Fruit fly (Drosophila melanogaster) whole organism, embryonic: ENCODE data around the gene CG13127.
A peak's percentile ranks its signal among the peaks of the same experiment; 100 is the strongest.

Experiments used
- Aef1 ChIP-seq: fragments of 200-800 bp; sonication (Bioruptor generic); IDR thresholded peaks from 3 replicates; pipeline ENCODE4 v1.3.6; 2022; ENCODE audit warnings: missing biosample characterization, missing genetic modification characterization
- CG10979 ChIP-seq: fragments of 200-800 bp; sonication (Bioruptor generic); optimal IDR thresholded peaks from 2 replicates; lab custom pipeline; 2018; ENCODE audit warnings: missing biosample characterization, mild to moderate bottlenecking, missing genetic modification characterization, moderate library complexity
- CG11723 ChIP-seq: fragments of 200-800 bp; sonication (Bioruptor generic); optimal IDR thresholded peaks from 2 replicates; lab custom pipeline; 2017; ENCODE audit warnings: missing biosample characterization, mild to moderate bottlenecking, missing genetic modification characterization
- CG12744 ChIP-seq: fragments of 200-800 bp; sonication (Bioruptor generic); optimal IDR thresholded peaks from 2 replicates; lab custom pipeline; 2016; ENCODE audit warnings: missing biosample characterization, missing genetic modification characterization
- CG14860 ChIP-seq: fragments of 200-800 bp; sonication (Bioruptor generic); IDR thresholded peaks from 3 replicates; pipeline ENCODE4 v1.3.6; 2022; ENCODE audit warnings: missing biosample characterization, missing genetic modification characterization; ENCODE audit not compliant: partially characterized antibody
- CG15514 ChIP-seq: fragments of 200-800 bp; sonication (Bioruptor generic); optimal IDR thresholded peaks from 3 replicates; lab custom pipeline; 2017; ENCODE audit warnings: missing biosample characterization, missing genetic modification characterization, mild to moderate bottlenecking, moderate library complexity, missing genetic modification reagents
- CG1603 ChIP-seq: fragments of 200-800 bp; sonication (Bioruptor generic); optimal IDR thresholded peaks from 2 replicates; lab custom pipeline; 2019; ENCODE audit warnings: missing biosample characterization, mild to moderate bottlenecking, missing genetic modification characterization, moderate library complexity
- CG17186 ChIP-seq: fragments of 200-800 bp; sonication (Bioruptor generic); optimal IDR thresholded peaks from 3 replicates; lab custom pipeline; 2017; ENCODE audit warnings: missing biosample characterization, missing genetic modification reagents, missing genetic modification characterization
- CG17829 ChIP-seq: fragments of 200-800 bp; optimal IDR thresholded peaks from 2 replicates; lab custom pipeline; 2019; ENCODE audit warnings: missing biosample characterization, mild to moderate bottlenecking, missing genetic modification characterization, moderate library complexity
- CG17912 ChIP-seq: fragments of 200-800 bp; sonication (Bioruptor generic); optimal IDR thresholded peaks from 2 replicates; lab custom pipeline; 2018; ENCODE audit warnings: missing biosample characterization, mild to moderate bottlenecking, missing genetic modification characterization
- CG1832 ChIP-seq: fragments of 200-800 bp; sonication (Bioruptor generic); optimal IDR thresholded peaks from 2 replicates; lab custom pipeline; 2017; ENCODE audit warnings: missing biosample characterization, mild to moderate bottlenecking, missing genetic modification characterization, inconsistent platforms
- CG2120 ChIP-seq: fragments of 200-800 bp; sonication (Bioruptor generic); optimal IDR thresholded peaks from 3 replicates; lab custom pipeline; 2016; ENCODE audit warnings: missing biosample characterization, missing genetic modification characterization
- CG4360 ChIP-seq: fragments of 200-800 bp; sonication (Bioruptor generic); IDR thresholded peaks from 2 replicates; pipeline ENCODE4 v1.3.6; 2022; ENCODE audit warnings: missing biosample characterization, missing genetic modification characterization
- CG4854 ChIP-seq: fragments of 200-800 bp; sonication (Bioruptor generic); optimal IDR thresholded peaks from 2 replicates; lab custom pipeline; 2016; ENCODE audit warnings: missing biosample characterization, missing genetic modification characterization, inconsistent platforms
- CG7372 ChIP-seq: fragments of 200-800 bp; sonication (Bioruptor generic); IDR thresholded peaks from 2 replicates; pipeline ENCODE4 v1.3.6; 2022; ENCODE audit warnings: missing biosample characterization, missing genetic modification characterization
- CG7745 ChIP-seq: fragments of 200-800 bp; sonication (Bioruptor generic); optimal IDR thresholded peaks from 2 replicates; lab custom pipeline; 2018; ENCODE audit warnings: missing biosample characterization, mild to moderate bottlenecking, missing genetic modification characterization, moderate library complexity
- CG9437 ChIP-seq: fragments of 200-800 bp; sonication (Bioruptor generic); optimal IDR thresholded peaks from 2 replicates; lab custom pipeline; 2018; ENCODE audit warnings: missing biosample characterization, mild to moderate bottlenecking, missing genetic modification characterization
- CTCF ChIP-seq: fragments of 200-800 bp; sonication (Bioruptor generic); optimal IDR thresholded peaks from 2 replicates; lab custom pipeline; 2017; ENCODE audit warnings: missing biosample characterization, mild to moderate bottlenecking, missing genetic modification characterization, moderate library complexity
- D ChIP-seq, 2 experiments: fragments of 200-800 bp in 1 of 2; fragments of >200 bp in 1 of 2; sonication (Bioruptor generic) in 1 of 2; optimal IDR thresholded peaks; 2 replicates in 1 of 2; 3 replicates in 1 of 2; lab custom pipeline; 2017; ENCODE audit warnings: mild to moderate bottlenecking in 1 of 2, missing biosample characterization in 1 of 2, missing genetic modification characterization in 1 of 2, missing genetic modification reagents in 1 of 2
- Dp ChIP-seq: fragments of 200-800 bp; sonication (Bioruptor generic); optimal IDR thresholded peaks from 2 replicates; lab custom pipeline; 2018; ENCODE audit warnings: missing biosample characterization, mild to moderate bottlenecking, missing genetic modification characterization, moderate library complexity
- HLH4C ChIP-seq: fragments of 200-800 bp; sonication (Bioruptor generic); IDR thresholded peaks from 3 replicates; pipeline ENCODE4 v1.3.6; 2022; ENCODE audit warnings: missing biosample characterization, missing genetic modification characterization; ENCODE audit not compliant: partially characterized antibody
- Kr ChIP-seq: fragments of 200-800 bp; sonication (Bioruptor generic); optimal IDR thresholded peaks from 2 replicates; lab custom pipeline; 2017; ENCODE audit warnings: missing biosample characterization, mild to moderate bottlenecking, missing genetic modification characterization
- MBD-R2 ChIP-seq: fragments of 200-800 bp; sonication (Bioruptor generic); IDR thresholded peaks from 2 replicates; pipeline ENCODE4 v1.3.6; 2022; ENCODE audit warnings: missing biosample characterization, missing genetic modification characterization
- NC2α ChIP-seq: fragments of 200-800 bp; sonication (Bioruptor generic); optimal IDR thresholded peaks from 2 replicates; lab custom pipeline; 2016; ENCODE audit warnings: missing biosample characterization, missing genetic modification characterization
- Neu2 ChIP-seq: fragments of 200-800 bp; sonication (Bioruptor generic); optimal IDR thresholded peaks from 3 replicates; lab custom pipeline; 2016; ENCODE audit warnings: missing biosample characterization, missing genetic modification characterization, borderline replicate concordance
- Scr ChIP-seq: fragments of 200-800 bp; sonication (Bioruptor generic); IDR thresholded peaks from 2 replicates; pipeline ENCODE4 v1.3.6; 2022; ENCODE audit warnings: missing biosample characterization, missing genetic modification characterization; ENCODE audit not compliant: partially characterized antibody
- Sin3A ChIP-seq: fragments of >200 bp; optimal IDR thresholded peaks from 2 replicates; lab custom pipeline; 2018
- Sry-δ ChIP-seq: fragments of 200-800 bp; sonication (Bioruptor generic); optimal IDR thresholded peaks from 2 replicates; lab custom pipeline; 2016; ENCODE audit warnings: missing biosample characterization, missing genetic modification characterization
- YL-1 ChIP-seq: fragments of 200-800 bp; sonication (Bioruptor generic); optimal IDR thresholded peaks from 3 replicates; lab custom pipeline; 2017; ENCODE audit warnings: missing biosample characterization, mild to moderate bottlenecking, missing genetic modification characterization
- al ChIP-seq: fragments of 200-800 bp; sonication (Bioruptor generic); IDR thresholded peaks from 2 replicates; pipeline ENCODE4 v1.3.6; 2022; ENCODE audit warnings: missing biosample characterization, missing genetic modification characterization
- amos ChIP-seq: fragments of 200-800 bp; sonication (Bioruptor generic); IDR thresholded peaks from 2 replicates; pipeline ENCODE4 v1.3.6; 2022; ENCODE audit warnings: missing biosample characterization, missing genetic modification characterization; ENCODE audit not compliant: partially characterized antibody
- ara ChIP-seq: fragments of 200-800 bp; sonication (Bioruptor generic); IDR thresholded peaks from 2 replicates; pipeline ENCODE4 v1.3.6; 2022; ENCODE audit warnings: missing biosample characterization, missing genetic modification characterization
- crp ChIP-seq, 2 experiments: fragments of 200-800 bp; sonication (Bioruptor generic); optimal IDR thresholded peaks; 2 replicates in 1 of 2; 3 replicates in 1 of 2; lab custom pipeline; 2017; ENCODE audit warnings: missing biosample characterization in 2 of 2, missing genetic modification characterization in 2 of 2, mild to moderate bottlenecking in 1 of 2, moderate library complexity in 1 of 2
- disco-r ChIP-seq: fragments of 200-800 bp; sonication (Bioruptor generic); optimal IDR thresholded peaks from 2 replicates; lab custom pipeline; 2016; ENCODE audit warnings: missing biosample characterization, missing genetic modification characterization
- esg ChIP-seq: fragments of 200-800 bp; sonication (Bioruptor generic); conservative IDR thresholded peaks from 2 replicates; pipeline ENCODE4 v1.3.6; 2022; ENCODE audit warnings: missing biosample characterization, missing genetic modification characterization
- fd3F ChIP-seq: fragments of 200-800 bp; sonication (Bioruptor generic); optimal IDR thresholded peaks from 2 replicates; lab custom pipeline; 2018; ENCODE audit warnings: missing biosample characterization, mild to moderate bottlenecking, missing genetic modification characterization, moderate library complexity
- fru ChIP-seq: fragments of >200 bp; optimal IDR thresholded peaks from 2 replicates; lab custom pipeline; 2017
- gfzf ChIP-seq: fragments of 200-800 bp; sonication (Bioruptor generic); optimal IDR thresholded peaks from 2 replicates; lab custom pipeline; 2016; ENCODE audit warnings: missing biosample characterization, mild to moderate bottlenecking, missing genetic modification characterization, moderate library complexity
- hbn ChIP-seq: fragments of 200-800 bp; sonication (Bioruptor generic); IDR thresholded peaks from 2 replicates; pipeline ENCODE4 v1.3.6; 2022; ENCODE audit warnings: missing biosample characterization, missing genetic modification characterization; ENCODE audit not compliant: partially characterized antibody
- inv ChIP-seq: fragments of 200-800 bp; sonication (Bioruptor generic); IDR thresholded peaks from 2 replicates; pipeline ENCODE4 v1.3.6; 2022; ENCODE audit warnings: missing biosample characterization, missing genetic modification characterization; ENCODE audit not compliant: partially characterized antibody
- klu ChIP-seq: fragments of 200-800 bp; sonication (Bioruptor generic); IDR thresholded peaks from 2 replicates; pipeline ENCODE4 v1.3.6; 2022; ENCODE audit warnings: missing biosample characterization, missing genetic modification characterization
- mirr ChIP-seq: fragments of 200-800 bp; sonication (Bioruptor generic); optimal IDR thresholded peaks from 3 replicates; lab custom pipeline; 2018; ENCODE audit warnings: missing biosample characterization, mild to moderate bottlenecking, missing genetic modification characterization
- nerfin-2 ChIP-seq: fragments of 200-800 bp; sonication (Bioruptor generic); IDR thresholded peaks from 2 replicates; pipeline ENCODE4 v1.3.6; 2022; ENCODE audit warnings: missing biosample characterization, missing genetic modification characterization; ENCODE audit not compliant: partially characterized antibody
- onecut ChIP-seq: fragments of 200-800 bp; sonication (Bioruptor generic); IDR thresholded peaks from 2 replicates; pipeline ENCODE4 v1.3.6; 2022; ENCODE audit warnings: missing biosample characterization, missing genetic modification characterization
- pb ChIP-seq: fragments of 200-800 bp; sonication (Bioruptor generic); optimal IDR thresholded peaks from 3 replicates; lab custom pipeline; 2016; ENCODE audit warnings: missing biosample characterization, missing genetic modification characterization
- phol ChIP-seq: fragments of 200-800 bp; sonication (Bioruptor generic); optimal IDR thresholded peaks from 3 replicates; lab custom pipeline; 2018; ENCODE audit warnings: missing biosample characterization, mild to moderate bottlenecking, missing genetic modification characterization, moderate library complexity
- pita ChIP-seq: fragments of 200-800 bp; sonication (Bioruptor generic); optimal IDR thresholded peaks from 2 replicates; lab custom pipeline; 2017; ENCODE audit warnings: missing biosample characterization, mild to moderate bottlenecking, missing genetic modification characterization
- sc ChIP-seq, 3 experiments: fragments of >200 bp in 2 of 3; fragments of 200-800 bp in 1 of 3; sonication (Bioruptor generic) in 1 of 3; optimal IDR thresholded peaks; 2 replicates in 2 of 3; 3 replicates in 1 of 3; lab custom pipeline; 2017; ENCODE audit warnings: mild to moderate bottlenecking in 1 of 3, missing biosample characterization in 1 of 3, missing genetic modification characterization in 1 of 3, missing genetic modification reagents in 1 of 3
- trem ChIP-seq: fragments of 200-800 bp; optimal IDR thresholded peaks from 3 replicates; lab custom pipeline; 2019; ENCODE audit warnings: missing biosample characterization, mild to moderate bottlenecking, missing genetic modification characterization, moderate library complexity
- unc-4 ChIP-seq: fragments of 200-800 bp; sonication (Bioruptor generic); IDR thresholded peaks from 2 replicates; pipeline ENCODE4 v1.3.6; 2022; ENCODE audit warnings: missing biosample characterization, missing genetic modification characterization; ENCODE audit not compliant: partially characterized antibody

The CG13127 gene

DNA sequence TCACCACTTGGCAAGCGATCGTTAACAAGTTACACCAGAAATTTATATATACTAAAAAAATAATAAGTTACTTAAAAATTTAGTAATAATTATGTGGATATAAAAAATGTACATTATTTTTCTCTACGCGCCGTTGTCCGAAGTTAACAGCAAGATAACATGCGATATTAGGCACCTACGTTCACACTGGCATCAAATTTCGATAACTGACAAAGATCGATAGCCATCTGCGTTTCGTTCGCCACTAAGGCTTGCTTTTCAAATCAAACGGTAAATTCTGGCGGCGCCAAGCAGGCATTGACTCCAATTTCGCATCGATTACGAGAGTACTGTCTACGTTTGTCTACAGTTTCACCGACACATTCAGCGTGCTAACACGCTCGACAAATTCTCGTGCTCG is 30.2 kb downstream of the CG13127 start, which contains the start of gene Pen (continued):
- TF ChIP-seq CG10979 (tag; lab: Kevin White, UChicago) (no peak), CTCF (GFP tag; lab: Kevin White, UChicago) (peak; percentile 38), CG2120 (no peak), CG1832 (GFP tag; lab: Kevin White, UChicago) (no peak), CG11723 (GFP tag; lab: Kevin White, UChicago) (no peak), ara (GFP tag; lab: Robert Waterston, UW) (no peak), CG17186 (peak; percentile 64), crp (GFP tag; optimal IDR thresholded peaks at IDR 0.05; lab: Kevin White, UChicago) (no peak), gfzf (peak; percentile 45), amos (peak; percentile 84), D (optimal IDR thresholded peaks at IDR 0.05; lab: Kevin White, UChicago) (no peak), D (GFP tag; optimal IDR thresholded peaks at IDR 0.05; lab: Kevin White, UChicago) (no peak), fd3F (GFP tag; lab: Kevin White, UChicago) (no peak), Aef1 (GFP tag; lab: Robert Waterston, UW) (no peak), fru (lab: Kevin White, UChicago) (no peak), YL-1 (GFP tag; lab: Kevin White, UChicago) (no peak), pita (GFP tag; lab: Kevin White, UChicago) (no peak), CG1603 (peak; percentile 63), klu (GFP tag; lab: Robert Waterston, UW) (no peak), CG4854 (GFP tag; lab: Kevin White, UChicago) (no peak), phol (tag; lab: Kevin White, UChicago) (no peak), CG7745 (no peak), CG15514 (GFP tag; lab: Kevin White, UChicago) (peak; percentile 61), Dp (GFP tag; lab: Kevin White, UChicago) (peak; percentile 79), MBD-R2 (GFP tag; lab: Robert Waterston, UW) (peak; percentile 7; the same call in 1 of the 2 replicates), CG14860 (GFP tag; lab: Robert Waterston, UW) (peak; percentile 31; the same call in 2 of the 3 replicates), CG17912 (GFP tag; lab: Kevin White, UChicago) (no peak), disco-r (GFP tag; lab: Kevin White, UChicago) (no peak), Sin3A (lab: Kevin White, UChicago) (peak; percentile 52), unc-4 (peak; percentile 65; the same call in 1 of the 2 replicates), sc (optimal IDR thresholded peaks at IDR 0.05; lab: Kevin White, UChicago) (no peak), sc (GFP tag; optimal IDR thresholded peaks at IDR 0.05; lab: Kevin White, UChicago) (no peak), Kr (GFP tag; lab: Kevin White, UChicago) (no peak), nerfin-2 (GFP tag; lab: Robert Waterston, UW) (peak; percentile 46; the same call in 1 of the 2 replicates), CG7372 (GFP tag; lab: Robert Waterston, UW) (no peak), Neu2 (GFP tag; lab: Kevin White, UChicago) (no peak), NC2α (GFP tag; lab: Kevin White, UChicago) (no peak), Scr (GFP tag; lab: Robert Waterston, UW) (peak; percentile 76), HLH4C (GFP tag; lab: Robert Waterston, UW) (peak; percentile 53), trem (tag; lab: Kevin White, UChicago) (peak; percentile 65), pb (no peak), CG9437 (GFP tag; lab: Kevin White, UChicago) (no peak), CG12744 (GFP tag; lab: Kevin White, UChicago) (no peak), Sry-δ (GFP tag; lab: Kevin White, UChicago) (peak; percentile 81), CG4360 (GFP tag; lab: Robert Waterston, UW) (no peak), al (GFP tag; lab: Robert Waterston, UW) (no peak), CG17829 (no peak), onecut (no peak), inv (GFP tag; lab: Robert Waterston, UW) (peak; percentile 59), mirr (no peak), esg (no peak), hbn (GFP tag; lab: Robert Waterston, UW) (peak; percentile 56; the same call in 1 of the 2 replicates)
